Worm (Caenorhabditis elegans): ENCODE results near the gene T20B12.3.

- TF ChIP-seq hmg-4 (GFP tag; optimal IDR thresholded peaks at IDR 0.05) (no peak), ama-1 (optimal IDR thresholded peaks at IDR 0.05) (no peak), tbx-37 (GFP tag; conservative IDR thresholded peaks at IDR 0.05) (no peak), tra-4 (tag; optimal IDR thresholded peaks at IDR 0.05) (no peak), hmbx-1 (tag; optimal IDR thresholded peaks at IDR 0.05) (no peak), flt-1 (GFP tag; IDR thresholded peaks at IDR 0.05) (no peak), hnd-1 (tag; optimal IDR thresholded peaks at IDR 0.05) (no peak), aly-1 (tag; optimal IDR thresholded peaks at IDR 0.05) (no peak), B0310.2 (tag; optimal IDR thresholded peaks at IDR 0.05) (no peak)
Measured at ce11 chrIII:7338693-7339092, 43.2 kb upstream of the T20B12.3 start, which contains the start of gene kap-1.
